Fruit fly (Drosophila melanogaster): ENCODE measurements around the gene CG15042.

The CG15042 gene

dm6 chrX:18552451-18552850 lies 24.4 kb upstream of the CG15042 start (continued):
- no peak for TF ChIP-seq oc (tag; optimal IDR thresholded peaks at IDR 0.05)
- TF ChIP-seq lov (optimal IDR thresholded peaks at IDR 0.05) = no peak
- no peak for TF ChIP-seq lov (GFP tag; IDR thresholded peaks at IDR 0.05)
- peak; percentile 4 for TF ChIP-seq shn (GFP tag; optimal IDR thresholded peaks at IDR 0.05)
- TF ChIP-seq yki (optimal IDR thresholded peaks at IDR 0.05) = no peak
- TF ChIP-seq tio (GFP tag; optimal IDR thresholded peaks at IDR 0.05) = peak; percentile 4
- peak; percentile 29 for TF ChIP-seq CG7556 (GFP tag; optimal IDR thresholded peaks at IDR 0.05)
- TF ChIP-seq CG3065 (GFP tag; optimal IDR thresholded peaks at IDR 0.05) = no peak
- TF ChIP-seq Poxn (GFP tag; IDR thresholded peaks at IDR 0.05) = no peak
- TF ChIP-seq D19B (GFP tag; optimal IDR thresholded peaks at IDR 0.05) = no peak
- TF ChIP-seq zf30C (GFP tag; optimal IDR thresholded peaks at IDR 0.05) = peak; percentile 32
- TF ChIP-seq unpg (GFP tag; optimal IDR thresholded peaks at IDR 0.05) = peak; percentile 44
- TF ChIP-seq CG17359 (tag; optimal IDR thresholded peaks at IDR 0.05) = peak; percentile 8
- peak; percentile 34 for TF ChIP-seq Sox100B (GFP tag; optimal IDR thresholded peaks at IDR 0.05)
- 0 out of 2 replicates have a peak, but pooled peaks have one; percentile 16 for TF ChIP-seq CG32767 (GFP tag; IDR thresholded peaks at IDR 0.05)
- peak; percentile 33 for TF ChIP-seq CG30431 (GFP tag; optimal IDR thresholded peaks at IDR 0.05)
- TF ChIP-seq lab (GFP tag; optimal IDR thresholded peaks at IDR 0.05) = no peak
- TF ChIP-seq CG8281 (tag; optimal IDR thresholded peaks at IDR 0.05) = no peak
- no peak for TF ChIP-seq CG10321 (GFP tag; IDR thresholded peaks at IDR 0.05)
- peak; percentile 2 for TF ChIP-seq PHDP (tag; optimal IDR thresholded peaks at IDR 0.05)
- TF ChIP-seq trh (GFP tag; optimal IDR thresholded peaks at IDR 0.05) = no peak
- no peak for TF ChIP-seq CG17912 (GFP tag; optimal IDR thresholded peaks at IDR 0.05)
- no peak for TF ChIP-seq Lpt (GFP tag; optimal IDR thresholded peaks at IDR 0.05)
- peak; percentile 82 for TF ChIP-seq Drgx (GFP tag; IDR thresholded peaks at IDR 0.05)
- no peak for TF ChIP-seq slp2 (GFP tag; optimal IDR thresholded peaks at IDR 0.05)
- TF ChIP-seq Deaf1 (tag; optimal IDR thresholded peaks at IDR 0.05) = no peak
- no peak for TF ChIP-seq Rfx (GFP tag; IDR thresholded peaks at IDR 0.05)
- no peak for TF ChIP-seq aop (GFP tag; IDR thresholded peaks at IDR 0.05)
- TF ChIP-seq CG8388 (GFP tag; optimal IDR thresholded peaks at IDR 0.05) = peak; percentile 35
- TF ChIP-seq CG7786 (GFP tag; optimal IDR thresholded peaks at IDR 0.05) = no peak
- no peak for TF ChIP-seq twi (tag; optimal IDR thresholded peaks at IDR 0.05)
- TF ChIP-seq pnt (GFP tag; optimal IDR thresholded peaks at IDR 0.05) = no peak
- TF ChIP-seq eyg (GFP tag; optimal IDR thresholded peaks at IDR 0.05) = no peak
- TF ChIP-seq hkb (optimal IDR thresholded peaks at IDR 0.05) = no peak
- TF ChIP-seq hkb (GFP tag; IDR thresholded peaks at IDR 0.05) = 0 out of 2 replicates have a peak, but pooled peaks have one; percentile 26
- no peak for TF ChIP-seq seq (GFP tag; IDR thresholded peaks at IDR 0.05)
- TF ChIP-seq bsh (GFP tag; optimal IDR thresholded peaks at IDR 0.05) = peak; percentile 61 to 63
- no peak for TF ChIP-seq ro (GFP tag; IDR thresholded peaks at IDR 0.05)
- TF ChIP-seq bcd (GFP tag; optimal IDR thresholded peaks at IDR 0.05) = peak; percentile 29
- TF ChIP-seq CG15269 (tag; optimal IDR thresholded peaks at IDR 0.05) = peak; percentile 19
- TF ChIP-seq CG43689 (GFP tag; IDR thresholded peaks at IDR 0.05) = no peak
- TF ChIP-seq crc (GFP tag; optimal IDR thresholded peaks at IDR 0.05) = no peak
- TF ChIP-seq lbe (GFP tag; optimal IDR thresholded peaks at IDR 0.05) = no peak
- no peak for TF ChIP-seq CG11696 (GFP tag; IDR thresholded peaks at IDR 0.05)
- TF ChIP-seq Xrp1 (GFP tag; IDR thresholded peaks at IDR 0.05) = peak; percentile 63; the same call in 1 of the 2 replicates
- no peak for TF ChIP-seq NC2β (GFP tag; optimal IDR thresholded peaks at IDR 0.05)
- no peak for TF ChIP-seq gcm (GFP tag; optimal IDR thresholded peaks at IDR 0.05)
- TF ChIP-seq tgo (GFP tag; IDR thresholded peaks at IDR 0.05) = peak; percentile 33; the same call in 1 of the 3 replicates
- no peak for TF ChIP-seq stwl (tag; optimal IDR thresholded peaks at IDR 0.05)
- TF ChIP-seq E2f1 (GFP tag; IDR thresholded peaks at IDR 0.05) = peak; percentile 27; the same call in 1 of the 2 replicates
- TF ChIP-seq nom (GFP tag; optimal IDR thresholded peaks at IDR 0.05) = peak; percentile 40
- TF ChIP-seq CG4854 (GFP tag; optimal IDR thresholded peaks at IDR 0.05) = no peak
- TF ChIP-seq bab2 (GFP tag; optimal IDR thresholded peaks at IDR 0.05) = peak; percentile 32
